Fruit fly (Drosophila melanogaster): ENCODE measurements around the gene RpL6.

The RpL6 gene

dm6 chr3R:31612564-31612963 lies 16.6 kb upstream of the RpL6 start, which contains the start of gene CycG:
TSS of gene CycG (minus strand) at chr3R:31612664.
- TF ChIP-seq Hnf4 (GFP tag; optimal IDR thresholded peaks at IDR 0.05) (no peak), ey (GFP tag; optimal IDR thresholded peaks at IDR 0.05) (no peak), Myc (optimal IDR thresholded peaks at IDR 0.05) (no peak), dl (GFP tag; optimal IDR thresholded peaks at IDR 0.05; ENCODE audit: insufficient read depth in 1 of 2, partially characterized antibody in 2 of 2) (no peak), CrebA (GFP tag; optimal IDR thresholded peaks at IDR 0.05; ENCODE audit: borderline replicate concordance) (no peak), foxo (GFP tag; optimal IDR thresholded peaks at IDR 0.05) (no peak), Sp1 (GFP tag; optimal IDR thresholded peaks at IDR 0.05) (no peak)

- no peak for TF ChIP-seq Vsx2 (GFP tag; optimal IDR thresholded peaks at IDR 0.05; ENCODE audit: partially characterized antibody)
- no peak for TF ChIP-seq OdsH (GFP tag; optimal IDR thresholded peaks at IDR 0.05)
- TF ChIP-seq rgr (GFP tag; optimal IDR thresholded peaks at IDR 0.05), result no peak
- no peak for TF ChIP-seq Hr83 (GFP tag; optimal IDR thresholded peaks at IDR 0.05; ENCODE audit: poor library complexity, severe bottlenecking)
- peak; percentile 30 for TF ChIP-seq HLH106 (tag; optimal IDR thresholded peaks at IDR 0.05)
- peak; percentile 48 for TF ChIP-seq N (GFP tag; optimal IDR thresholded peaks at IDR 0.05)
- TF ChIP-seq Hnf4 (GFP tag; optimal IDR thresholded peaks at IDR 0.05), result no peak
- TF ChIP-seq Myc (optimal IDR thresholded peaks at IDR 0.05), result peak; percentile 28
- peak; percentile 32 for TF ChIP-seq h (GFP tag; optimal IDR thresholded peaks at IDR 0.05)
- TF ChIP-seq Rel (GFP tag; optimal IDR thresholded peaks at IDR 0.05), result no peak
- peak; percentile 45 for TF ChIP-seq Rel (tag; optimal IDR thresholded peaks at IDR 0.05)
- peak; percentile 89 for TF ChIP-seq psq (GFP tag; optimal IDR thresholded peaks at IDR 0.05)
- peak; percentile 63 for TF ChIP-seq Sp1 (GFP tag; optimal IDR thresholded peaks at IDR 0.05)
Measured at dm6 chr3R:31610639-31611594, 14.9 kb upstream of the RpL6 start, which contains the start of gene Med. TSS of gene Med (plus strand) at chr3R:31611046.

- TF ChIP-seq foxo (GFP tag; optimal IDR thresholded peaks at IDR 0.05) (peak in 1 of 2 experiments; percentile 38), Hr78 (GFP tag; optimal IDR thresholded peaks at IDR 0.05) (no peak), sage (GFP tag; optimal IDR thresholded peaks at IDR 0.05) (peak; percentile 43), dl (GFP tag; optimal IDR thresholded peaks at IDR 0.05; ENCODE audit: insufficient read depth in 1 of 2, partially characterized antibody in 2 of 2) (no peak), Sp1 (GFP tag; optimal IDR thresholded peaks at IDR 0.05) (peak; percentile 47), CrebA (GFP tag; optimal IDR thresholded peaks at IDR 0.05; ENCODE audit: borderline replicate concordance) (no peak), usp (GFP tag; optimal IDR thresholded peaks at IDR 0.05) (no peak), Hr83 (GFP tag; optimal IDR thresholded peaks at IDR 0.05; ENCODE audit: poor library complexity, severe bottlenecking) (peak; percentile 64), dmrt93B (GFP tag; optimal IDR thresholded peaks at IDR 0.05) (no peak), Abd-B (GFP tag; optimal IDR thresholded peaks at IDR 0.05) (no peak), h (GFP tag; optimal IDR thresholded peaks at IDR 0.05) (peak; percentile 57), ey (GFP tag; optimal IDR thresholded peaks at IDR 0.05) (no peak), CG9705 (GFP tag; optimal IDR thresholded peaks at IDR 0.05) (no peak), GATAd (GFP tag; optimal IDR thresholded peaks at IDR 0.05) (no peak), Vsx2 (GFP tag; optimal IDR thresholded peaks at IDR 0.05; ENCODE audit: partially characterized antibody) (no peak), tai (GFP tag; optimal IDR thresholded peaks at IDR 0.05) (no peak), brk (GFP tag; optimal IDR thresholded peaks at IDR 0.05) (peak; percentile 64), Hnf4 (GFP tag; optimal IDR thresholded peaks at IDR 0.05) (peak; percentile 70), N (GFP tag; optimal IDR thresholded peaks at IDR 0.05) (no peak), Jra (GFP tag; optimal IDR thresholded peaks at IDR 0.05) (no peak), Rel (GFP tag; optimal IDR thresholded peaks at IDR 0.05) (no peak), Rel (tag; optimal IDR thresholded peaks at IDR 0.05) (peak; percentile 90), rgr (GFP tag; optimal IDR thresholded peaks at IDR 0.05) (peak; percentile 55), HLH106 (tag; optimal IDR thresholded peaks at IDR 0.05) (peak; percentile 32), Dif (GFP tag; optimal IDR thresholded peaks at IDR 0.05; ENCODE audit: partially characterized antibody) (peak; percentile 56), pan (optimal IDR thresholded peaks at IDR 0.05) (no peak), woc (GFP tag; optimal IDR thresholded peaks at IDR 0.05) (no peak), br (GFP tag; optimal IDR thresholded peaks at IDR 0.05) (peak; percentile 16), jim (GFP tag; optimal IDR thresholded peaks at IDR 0.05) (peak; percentile 23), psq (GFP tag; optimal IDR thresholded peaks at IDR 0.05) (peak; percentile 0), dsf (GFP tag; optimal IDR thresholded peaks at IDR 0.05; ENCODE audit: borderline replicate concordance) (no peak), Dfd (GFP tag; optimal IDR thresholded peaks at IDR 0.05) (no peak), fru (GFP tag; optimal IDR thresholded peaks at IDR 0.05) (peak; percentile 32), Mio (GFP tag; optimal IDR thresholded peaks at IDR 0.05) (no peak), lola (GFP tag; optimal IDR thresholded peaks at IDR 0.05) (no peak), CG32264 (GFP tag; optimal IDR thresholded peaks at IDR 0.05) (peak; percentile 39), sv (GFP tag; optimal IDR thresholded peaks at IDR 0.05) (no peak)
Measured at dm6 chr3R:31609413-31610054, 13.5 kb upstream of the RpL6 start.
